ENCODE assay signal across 1 fruit fly cellular context in the genomic region with DNA sequence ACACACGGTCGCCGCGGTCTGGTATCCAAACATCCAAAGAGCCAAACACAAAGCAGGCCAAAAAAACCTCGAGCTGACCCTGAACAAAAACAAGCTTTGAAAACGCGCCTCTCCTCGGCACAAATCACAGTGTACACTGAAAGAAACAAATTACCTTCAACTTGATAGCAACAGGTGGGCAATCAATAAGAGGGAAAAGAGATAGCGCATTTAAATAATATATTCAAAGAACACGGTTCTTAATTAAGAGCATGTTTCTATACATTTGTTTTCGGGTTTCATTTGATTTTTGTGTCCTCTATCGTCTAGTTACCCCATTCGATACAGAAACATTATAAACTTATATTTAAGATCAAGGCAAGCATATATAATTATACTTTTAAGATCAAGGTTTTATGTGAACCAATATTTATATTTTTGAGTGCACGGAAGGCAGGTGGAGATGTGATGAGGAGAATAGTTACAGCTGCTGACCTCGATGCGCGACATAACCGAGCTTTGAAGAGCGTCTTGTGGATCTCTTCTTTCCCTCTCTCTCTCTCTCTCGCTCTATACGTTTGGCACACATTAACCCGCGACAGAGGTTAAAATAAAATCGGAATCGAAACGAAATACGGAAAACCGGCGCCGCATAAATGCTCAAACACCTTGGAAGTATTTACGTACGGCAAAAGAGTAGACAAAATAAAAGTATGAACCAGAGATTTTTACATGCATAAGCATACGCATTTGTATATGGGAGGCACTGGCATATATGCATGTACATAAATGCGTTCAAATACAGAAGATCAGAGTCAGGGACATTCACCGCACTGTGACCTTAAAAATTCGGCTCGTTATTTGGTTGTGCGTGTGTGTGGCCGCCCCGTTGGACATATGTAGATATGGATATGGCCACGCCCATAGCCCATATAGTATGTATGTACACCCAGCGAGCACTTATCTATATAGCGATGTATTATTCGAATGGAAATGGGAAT.
TF ChIP-seq lines count a peak whose summit lies in the region.

No protein-coding gene starts in this region.

TF ChIP-seq in whole organism, embryonic, 481 proteins besides CTCF, POLR2A, EP300 and RAD21 (continued from another document and continues in another):
- TF ChIP-seq CG16863 (GFP tag; optimal IDR thresholded peaks at IDR 0.05; lab: Kevin White, UChicago) = peak; percentile 72
- TF ChIP-seq Mrtf (GFP tag; IDR thresholded peaks at IDR 0.05; lab: Robert Waterston, UW) = peak; percentile 63; the same call in 1 of the 3 replicates
- no peak for TF ChIP-seq CG14860 (GFP tag; IDR thresholded peaks at IDR 0.05; lab: Robert Waterston, UW; ENCODE audit: partially characterized antibody)
- TF ChIP-seq luna (GFP tag; optimal IDR thresholded peaks at IDR 0.05; lab: Kevin White, UChicago) = no peak
- TF ChIP-seq tx (GFP tag; optimal IDR thresholded peaks at IDR 0.05; lab: Kevin White, UChicago) = peak; percentile 75
- TF ChIP-seq CG7271 (tag; optimal IDR thresholded peaks at IDR 0.05; lab: Kevin White, UChicago) = peak; percentile 25
- TF ChIP-seq Oaz (GFP tag; IDR thresholded peaks at IDR 0.05; lab: Robert Waterston, UW) = peak; percentile 59
- peak; percentile 81 for TF ChIP-seq Blimp-1 (GFP tag; optimal IDR thresholded peaks at IDR 0.05; lab: Kevin White, UChicago)
- TF ChIP-seq ham (GFP tag; IDR thresholded peaks at IDR 0.05; lab: Robert Waterston, UW) = peak; percentile 42; the same call in 1 of the 2 replicates
- TF ChIP-seq H15 (GFP tag; IDR thresholded peaks at IDR 0.05; lab: Robert Waterston, UW) = peak; percentile 77
- peak; percentile 48; the same call in 1 of the 3 replicates for TF ChIP-seq jigr1 (GFP tag; IDR thresholded peaks at IDR 0.05; lab: Robert Waterston, UW)
- TF ChIP-seq Drgx (GFP tag; IDR thresholded peaks at IDR 0.05; lab: Robert Waterston, UW) = peak; percentile 78
- peak; percentile 60 for TF ChIP-seq Deaf1 (tag; optimal IDR thresholded peaks at IDR 0.05; lab: Kevin White, UChicago)
- TF ChIP-seq CG17802 (tag; optimal IDR thresholded peaks at IDR 0.05; lab: Kevin White, UChicago) = peak; percentile 56
- no peak for TF ChIP-seq CG4360 (GFP tag; IDR thresholded peaks at IDR 0.05; lab: Robert Waterston, UW)
- TF ChIP-seq Mes4 (GFP tag; optimal IDR thresholded peaks at IDR 0.05; lab: Kevin White, UChicago) = peak; percentile 42
- TF ChIP-seq CG8359 (GFP tag; optimal IDR thresholded peaks at IDR 0.05; lab: Kevin White, UChicago; ENCODE audit: borderline replicate concordance) = peak; percentile 29
- peak; percentile 37 for TF ChIP-seq CG8290 (GFP tag; optimal IDR thresholded peaks at IDR 0.05; lab: Kevin White, UChicago)
- peak in 1 of 2 experiments; percentile 59 for TF ChIP-seq CG8290 (tag; optimal IDR thresholded peaks at IDR 0.05; lab: Kevin White, UChicago)
- TF ChIP-seq Hr3 (GFP tag; optimal IDR thresholded peaks at IDR 0.05; lab: Kevin White, UChicago) = peak; percentile 82
- peak; percentile 74 for TF ChIP-seq CG12744 (GFP tag; optimal IDR thresholded peaks at IDR 0.05; lab: Kevin White, UChicago)
- TF ChIP-seq chm (GFP tag; IDR thresholded peaks at IDR 0.05; lab: Robert Waterston, UW) = no peak
- no peak for TF ChIP-seq ash1 (GFP tag; optimal IDR thresholded peaks at IDR 0.05; lab: Kevin White, UChicago)
- TF ChIP-seq CG1024 (GFP tag; IDR thresholded peaks at IDR 0.05; lab: Robert Waterston, UW) = 0 out of 2 replicates have a peak, but pooled peaks have one; percentile 17
- peak; percentile 33; the same call in 1 of the 3 replicates for TF ChIP-seq CG2889 (GFP tag; IDR thresholded peaks at IDR 0.05; lab: Robert Waterston, UW)
- TF ChIP-seq CG1647 (GFP tag; optimal IDR thresholded peaks at IDR 0.05; lab: Kevin White, UChicago) = peak; percentile 65
- TF ChIP-seq CG15269 (tag; optimal IDR thresholded peaks at IDR 0.05; lab: Kevin White, UChicago) = peak; percentile 92
- TF ChIP-seq CG7987 (GFP tag; optimal IDR thresholded peaks at IDR 0.05; lab: Kevin White, UChicago) = peak; percentile 35
- peak; percentile 80 for TF ChIP-seq mirr (GFP tag; optimal IDR thresholded peaks at IDR 0.05; lab: Kevin White, UChicago)
- TF ChIP-seq Atf6 (GFP tag; IDR thresholded peaks at IDR 0.05; lab: Robert Waterston, UW) = peak; percentile 84
- no peak for TF ChIP-seq Doc2 (GFP tag; IDR thresholded peaks at IDR 0.05; lab: Robert Waterston, UW)
- peak; percentile 61 for TF ChIP-seq kay (GFP tag; optimal IDR thresholded peaks at IDR 0.05; lab: Kevin White, UChicago)
- peak; percentile 65 for TF ChIP-seq HLH54F (GFP tag; optimal IDR thresholded peaks at IDR 0.05; lab: Kevin White, UChicago)
- peak; percentile 67 for TF ChIP-seq CG12071 (GFP tag; optimal IDR thresholded peaks at IDR 0.05; lab: Kevin White, UChicago)
- peak; percentile 83 for TF ChIP-seq CG14710 (tag; optimal IDR thresholded peaks at IDR 0.05; lab: Kevin White, UChicago)
- TF ChIP-seq CG30020 (tag; optimal IDR thresholded peaks at IDR 0.05; lab: Kevin White, UChicago) = peak; percentile 66
- no peak for TF ChIP-seq CG17912 (GFP tag; optimal IDR thresholded peaks at IDR 0.05; lab: Kevin White, UChicago)
- TF ChIP-seq sr (GFP tag; IDR thresholded peaks at IDR 0.05; lab: Robert Waterston, UW) = no peak
- TF ChIP-seq MBD-R2 (GFP tag; IDR thresholded peaks at IDR 0.05; lab: Robert Waterston, UW) = peak; percentile 9; the same call in 1 of the 2 replicates
- TF ChIP-seq fd102C (GFP tag; optimal IDR thresholded peaks at IDR 0.05; lab: Kevin White, UChicago) = no peak
- TF ChIP-seq vnd (GFP tag; IDR thresholded peaks at IDR 0.05; lab: Robert Waterston, UW; ENCODE audit: partially characterized antibody) = no peak
- TF ChIP-seq CrebB (tag; optimal IDR thresholded peaks at IDR 0.05; lab: Kevin White, UChicago) = peak; percentile 71
- TF ChIP-seq h (optimal IDR thresholded peaks at IDR 0.05; lab: Kevin White, UChicago) = no peak
- TF ChIP-seq p53 (GFP tag; optimal IDR thresholded peaks at IDR 0.05; lab: Kevin White, UChicago) = peak; percentile 10
- peak in 1 of 2 experiments; percentile 88 for TF ChIP-seq Eip74EF (GFP tag; optimal IDR thresholded peaks at IDR 0.05; lab: Kevin White, UChicago)
- TF ChIP-seq sug (tag; optimal IDR thresholded peaks at IDR 0.05; lab: Kevin White, UChicago) = peak; percentile 79
- TF ChIP-seq Trl (optimal IDR thresholded peaks at IDR 0.05; lab: Kevin White, UChicago) = peak; percentile 51 to 67
- TF ChIP-seq Trl (GFP tag; optimal IDR thresholded peaks at IDR 0.05; lab: Kevin White, UChicago) = peak; percentile 65
- TF ChIP-seq CG10979 (tag; optimal IDR thresholded peaks at IDR 0.05; lab: Kevin White, UChicago) = peak; percentile 87
- TF ChIP-seq Sry-β (GFP tag; optimal IDR thresholded peaks at IDR 0.05; lab: Kevin White, UChicago) = peak; percentile 33
- no peak for TF ChIP-seq Hey (tag; optimal IDR thresholded peaks at IDR 0.05; lab: Kevin White, UChicago)
- TF ChIP-seq CG15601 (tag; optimal IDR thresholded peaks at IDR 0.05; lab: Kevin White, UChicago) = peak; percentile 82
- TF ChIP-seq Optix (GFP tag; IDR thresholded peaks at IDR 0.05; lab: Robert Waterston, UW) = 0 out of 3 replicates have a peak, but pooled peaks have one; percentile 21
- TF ChIP-seq MTF-1 (GFP tag; optimal IDR thresholded peaks at IDR 0.05; lab: Kevin White, UChicago; ENCODE audit: borderline replicate concordance) = no peak
- no peak for TF ChIP-seq amos (GFP tag; IDR thresholded peaks at IDR 0.05; lab: Robert Waterston, UW; ENCODE audit: partially characterized antibody)
- TF ChIP-seq CG9876 (GFP tag; optimal IDR thresholded peaks at IDR 0.05; lab: Kevin White, UChicago) = peak; percentile 6
- TF ChIP-seq Ptx1 (GFP tag; IDR thresholded peaks at IDR 0.05; lab: Robert Waterston, UW) = peak; percentile 85
- peak; percentile 53 for TF ChIP-seq CG6272 (GFP tag; IDR thresholded peaks at IDR 0.05; lab: Robert Waterston, UW)
- peak; percentile 69 for TF ChIP-seq Abd-B (GFP tag; optimal IDR thresholded peaks at IDR 0.05; lab: Kevin White, UChicago)
- no peak for TF ChIP-seq pan (optimal IDR thresholded peaks at IDR 0.05; lab: Kevin White, UChicago)
- peak in 1 of 2 experiments; percentile 73 for TF ChIP-seq pan (GFP tag; optimal IDR thresholded peaks at IDR 0.05 in 1 of 2, IDR thresholded peaks at IDR 0.05 in 1 of 2)
- peak; percentile 47 for TF ChIP-seq CG6654 (GFP tag; optimal IDR thresholded peaks at IDR 0.05; lab: Kevin White, UChicago)
- no peak for TF ChIP-seq stwl (tag; optimal IDR thresholded peaks at IDR 0.05; lab: Kevin White, UChicago)
- TF ChIP-seq Dad (GFP tag; optimal IDR thresholded peaks at IDR 0.05; lab: Kevin White, UChicago) = peak; percentile 61
- no peak for TF ChIP-seq CG8478 (optimal IDR thresholded peaks at IDR 0.05; lab: Kevin White, UChicago)
- TF ChIP-seq hbn (GFP tag; IDR thresholded peaks at IDR 0.05; lab: Robert Waterston, UW; ENCODE audit: partially characterized antibody) = no peak
- peak; percentile 5 for TF ChIP-seq Elba2 (GFP tag; optimal IDR thresholded peaks at IDR 0.05; lab: Kevin White, UChicago)
- peak; percentile 93 for TF ChIP-seq Med (GFP tag; lab: Kevin White, UChicago)
- peak; percentile 88 for TF ChIP-seq tio (GFP tag; optimal IDR thresholded peaks at IDR 0.05; lab: Kevin White, UChicago)
- TF ChIP-seq cg (GFP tag; optimal IDR thresholded peaks at IDR 0.05; lab: Kevin White, UChicago) = peak; percentile 51
- peak; percentile 88 for TF ChIP-seq lab (GFP tag; optimal IDR thresholded peaks at IDR 0.05; lab: Kevin White, UChicago)
- peak; percentile 51; the same call in 1 of the 3 replicates for TF ChIP-seq gce (GFP tag; IDR thresholded peaks at IDR 0.05; lab: Robert Waterston, UW)
- TF ChIP-seq insv (GFP tag; optimal IDR thresholded peaks at IDR 0.05; lab: Kevin White, UChicago) = peak in 1 of 2 experiments; percentile 12
- TF ChIP-seq CG17186 (GFP tag; optimal IDR thresholded peaks at IDR 0.05; lab: Kevin White, UChicago) = peak; percentile 26
- no peak for TF ChIP-seq hth (optimal IDR thresholded peaks at IDR 0.05; lab: Kevin White, UChicago)
- TF ChIP-seq CG6813 (GFP tag; optimal IDR thresholded peaks at IDR 0.05; lab: Kevin White, UChicago) = peak; percentile 67
- TF ChIP-seq chinmo (GFP tag; IDR thresholded peaks at IDR 0.05; lab: Robert Waterston, UW; ENCODE audit: partially characterized antibody) = peak; percentile 88
- peak; percentile 40; the same call in 1 of the 2 replicates for TF ChIP-seq wor (GFP tag; IDR thresholded peaks at IDR 0.05; lab: Robert Waterston, UW)
- peak; percentile 85 for TF ChIP-seq CG12219 (GFP tag; optimal IDR thresholded peaks at IDR 0.05; lab: Kevin White, UChicago)
- peak; percentile 85 for TF ChIP-seq ATbp (GFP tag; optimal IDR thresholded peaks at IDR 0.05; lab: Kevin White, UChicago)
- TF ChIP-seq CG13123 (GFP tag; optimal IDR thresholded peaks at IDR 0.05; lab: Kevin White, UChicago) = peak; percentile 42
- TF ChIP-seq Lhr (GFP tag; optimal IDR thresholded peaks at IDR 0.05; lab: Kevin White, UChicago) = peak; percentile 43
- peak; percentile 32 for TF ChIP-seq tup (GFP tag; optimal IDR thresholded peaks at IDR 0.05; lab: Kevin White, UChicago)
- peak; percentile 62 for TF ChIP-seq CG17328 (GFP tag; IDR thresholded peaks at IDR 0.05; lab: Robert Waterston, UW)
- TF ChIP-seq zen (tag; optimal IDR thresholded peaks at IDR 0.05; lab: Kevin White, UChicago) = peak; percentile 46
- TF ChIP-seq nmo (GFP tag; optimal IDR thresholded peaks at IDR 0.05; lab: Kevin White, UChicago) = peak; percentile 91
- peak; percentile 55 for TF ChIP-seq Side (GFP tag; optimal IDR thresholded peaks at IDR 0.05; lab: Kevin White, UChicago)
- TF ChIP-seq CG2712 (tag; optimal IDR thresholded peaks at IDR 0.05; lab: Kevin White, UChicago) = peak; percentile 90
- peak; percentile 83 for TF ChIP-seq sisA (GFP tag; IDR thresholded peaks at IDR 0.05; lab: Robert Waterston, UW)
- peak; percentile 74 for TF ChIP-seq CG4820 (GFP tag; optimal IDR thresholded peaks at IDR 0.05; lab: Kevin White, UChicago)
- peak; percentile 64 for TF ChIP-seq zfh2 (GFP tag; optimal IDR thresholded peaks at IDR 0.05; lab: Kevin White, UChicago)
- peak; percentile 94 for TF ChIP-seq gem (tag; optimal IDR thresholded peaks at IDR 0.05; lab: Kevin White, UChicago)
- TF ChIP-seq CG16779 (GFP tag; IDR thresholded peaks at IDR 0.05; lab: Robert Waterston, UW) = no peak
- no peak for TF ChIP-seq B-H2 (GFP tag; optimal IDR thresholded peaks at IDR 0.05; lab: Kevin White, UChicago)
- peak; percentile 92 for TF ChIP-seq CG8924 (tag; optimal IDR thresholded peaks at IDR 0.05; lab: Kevin White, UChicago)
- no peak for TF ChIP-seq CG15073 (GFP tag; optimal IDR thresholded peaks at IDR 0.05; lab: Kevin White, UChicago)
- TF ChIP-seq sima (GFP tag; optimal IDR thresholded peaks at IDR 0.05; lab: Kevin White, UChicago) = no peak
- TF ChIP-seq BtbVII (GFP tag; optimal IDR thresholded peaks at IDR 0.05; lab: Kevin White, UChicago) = peak; percentile 87
- no peak for TF ChIP-seq hkb (optimal IDR thresholded peaks at IDR 0.05; lab: Kevin White, UChicago)
- TF ChIP-seq hkb (GFP tag; IDR thresholded peaks at IDR 0.05; lab: Robert Waterston, UW) = peak; percentile 89
- TF ChIP-seq CG18764 (GFP tag; optimal IDR thresholded peaks at IDR 0.05; lab: Kevin White, UChicago) = peak; percentile 60
- peak; percentile 86 for TF ChIP-seq CG13296 (GFP tag; optimal IDR thresholded peaks at IDR 0.05; lab: Kevin White, UChicago)
- no peak for TF ChIP-seq CG11560 (tag; IDR thresholded peaks at IDR 0.05; lab: Robert Waterston, UW)
- TF ChIP-seq CG11398 (GFP tag; optimal IDR thresholded peaks at IDR 0.05; lab: Kevin White, UChicago) = peak; percentile 23
- peak; percentile 29 for TF ChIP-seq CG10565 (GFP tag; optimal IDR thresholded peaks at IDR 0.05; lab: Kevin White, UChicago)
- TF ChIP-seq CG9215 (GFP tag; IDR thresholded peaks at IDR 0.05; lab: Robert Waterston, UW) = peak; percentile 67
- peak; percentile 76 for TF ChIP-seq gsb-n (tag; optimal IDR thresholded peaks at IDR 0.05; lab: Kevin White, UChicago)
- peak; percentile 68 for TF ChIP-seq onecut (GFP tag; IDR thresholded peaks at IDR 0.05; lab: Robert Waterston, UW)
- peak; percentile 86 for TF ChIP-seq fd3F (GFP tag; optimal IDR thresholded peaks at IDR 0.05; lab: Kevin White, UChicago)
- peak; percentile 87 for TF ChIP-seq abd-A (tag; optimal IDR thresholded peaks at IDR 0.05; lab: Kevin White, UChicago)
- no peak for TF ChIP-seq br (optimal IDR thresholded peaks at IDR 0.05; lab: Kevin White, UChicago)
- peak; percentile 87 for TF ChIP-seq NfI (GFP tag; optimal IDR thresholded peaks at IDR 0.05; lab: Kevin White, UChicago)
- TF ChIP-seq gsb (GFP tag; IDR thresholded peaks at IDR 0.05; lab: Robert Waterston, UW) = peak; percentile 73
- TF ChIP-seq unpg (GFP tag; optimal IDR thresholded peaks at IDR 0.05; lab: Kevin White, UChicago) = peak; percentile 89
- peak; percentile 62 for TF ChIP-seq CG31365 (tag; optimal IDR thresholded peaks at IDR 0.05; lab: Kevin White, UChicago)
- peak; percentile 91 for TF ChIP-seq CG30403 (GFP tag; optimal IDR thresholded peaks at IDR 0.05; lab: Kevin White, UChicago)
- peak; percentile 81 for TF ChIP-seq nau (GFP tag; optimal IDR thresholded peaks at IDR 0.05; lab: Kevin White, UChicago)
- TF ChIP-seq CG31224 (GFP tag; IDR thresholded peaks at IDR 0.05; lab: Robert Waterston, UW) = peak; percentile 60
